Worm (Caenorhabditis elegans): ENCODE results near the gene F13B6.3.

- TF ChIP-seq ama-1 (optimal IDR thresholded peaks at IDR 0.05) (no peak), ama-1 (GFP tag; optimal IDR thresholded peaks at IDR 0.05) (no peak), hlh-26 (GFP tag; conservative IDR thresholded peaks at IDR 0.05) (no peak), nfya-1 (tag; optimal IDR thresholded peaks at IDR 0.05; ENCODE audit: borderline replicate concordance, insufficient read depth) (no peak), attf-3 (GFP tag; conservative IDR thresholded peaks at IDR 0.05) (no peak), ztf-25 (GFP tag; IDR thresholded peaks at IDR 0.05) (no peak), Y67H2A.10 (GFP tag; conservative IDR thresholded peaks at IDR 0.05) (no peak), unc-62 (GFP tag; optimal IDR thresholded peaks at IDR 0.05) (no peak), ztf-18 (tag; optimal IDR thresholded peaks at IDR 0.05) (no peak), snpc-4 (GFP tag; optimal IDR thresholded peaks at IDR 0.05) (no peak), snpc-4 (tag; optimal IDR thresholded peaks at IDR 0.05) (no peak)
These were observed 32.0 kb upstream of the F13B6.3 start, which contains the start of gene egas-4 for ce11 chrIV:7497750-7498149.

All from whole organism, young adult.